Fruit fly (Drosophila melanogaster): Measurements from ENCODE around the gene CG4360.

CG4360 gene

DNA sequence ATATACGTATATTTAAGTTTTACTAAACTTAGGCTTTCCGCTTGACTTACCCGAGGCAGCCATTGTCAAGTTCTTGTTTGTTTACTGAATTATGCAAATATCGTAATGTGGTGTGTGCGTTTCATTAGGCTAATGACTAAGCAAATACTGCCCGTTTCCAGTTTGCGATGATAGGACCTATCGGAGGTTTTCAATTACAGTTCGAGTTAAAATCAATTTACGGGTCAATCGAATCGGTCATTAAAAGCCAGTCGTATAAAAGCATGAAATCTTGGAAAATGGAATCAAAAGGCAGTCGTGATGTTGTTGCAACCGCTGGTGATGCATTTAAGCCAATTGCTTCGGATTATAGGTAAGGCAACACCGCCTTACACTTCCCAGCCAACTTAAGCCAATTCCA lies 10.9 kb upstream of the CG4360 start, which contains the start of gene Ir92a:
TSS of gene Ir92a (plus strand) at position 301 of the 400 bp plus-strand sequence.
- TF ChIP-seq CG3919 (GFP tag; optimal IDR thresholded peaks at IDR 0.05) = no peak
- no peak for TF ChIP-seq Met (GFP tag; optimal IDR thresholded peaks at IDR 0.05)
- no peak for TF ChIP-seq lz (GFP tag; optimal IDR thresholded peaks at IDR 0.05)
- TF ChIP-seq CG34406 (GFP tag; optimal IDR thresholded peaks at IDR 0.05) = no peak
- TF ChIP-seq net (GFP tag; optimal IDR thresholded peaks at IDR 0.05) = no peak
- no peak for TF ChIP-seq cyc (GFP tag; optimal IDR thresholded peaks at IDR 0.05)
- TF ChIP-seq CG1621 (tag; optimal IDR thresholded peaks at IDR 0.05) = no peak
- no peak for TF ChIP-seq Lpt (GFP tag; optimal IDR thresholded peaks at IDR 0.05)
- TF ChIP-seq Hr4 (GFP tag; optimal IDR thresholded peaks at IDR 0.05) = no peak
- TF ChIP-seq achi (GFP tag; optimal IDR thresholded peaks at IDR 0.05) = no peak
- TF ChIP-seq CG6276 (GFP tag; optimal IDR thresholded peaks at IDR 0.05) = no peak
- TF ChIP-seq salr (GFP tag; optimal IDR thresholded peaks at IDR 0.05) = no peak
- no peak for TF ChIP-seq CG10631 (GFP tag; optimal IDR thresholded peaks at IDR 0.05)

DNA sequence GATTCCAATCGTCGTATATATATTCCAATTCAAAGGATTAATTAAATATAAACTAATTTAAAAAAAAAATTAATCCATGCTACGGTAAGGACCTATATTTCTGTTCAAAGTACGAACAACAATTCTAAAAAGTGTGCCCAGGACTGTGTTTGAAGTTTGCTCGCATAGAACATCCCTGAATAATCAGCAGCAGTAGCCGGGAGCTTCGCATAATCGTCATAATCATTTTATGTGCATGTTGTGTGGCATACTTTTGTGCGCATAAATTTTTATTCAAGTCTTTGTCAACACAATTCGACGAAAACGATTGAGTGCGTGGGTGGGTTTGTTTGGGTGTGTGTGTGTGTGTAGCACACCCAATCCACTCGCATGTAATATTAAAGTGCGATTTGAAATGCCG lies 4.9 kb upstream of the CG4360 start:
- TF ChIP-seq svp (GFP tag) = no peak
- no peak for TF ChIP-seq net (GFP tag; optimal IDR thresholded peaks at IDR 0.05)
- no peak for TF ChIP-seq Lpt (GFP tag; optimal IDR thresholded peaks at IDR 0.05)

DNA sequence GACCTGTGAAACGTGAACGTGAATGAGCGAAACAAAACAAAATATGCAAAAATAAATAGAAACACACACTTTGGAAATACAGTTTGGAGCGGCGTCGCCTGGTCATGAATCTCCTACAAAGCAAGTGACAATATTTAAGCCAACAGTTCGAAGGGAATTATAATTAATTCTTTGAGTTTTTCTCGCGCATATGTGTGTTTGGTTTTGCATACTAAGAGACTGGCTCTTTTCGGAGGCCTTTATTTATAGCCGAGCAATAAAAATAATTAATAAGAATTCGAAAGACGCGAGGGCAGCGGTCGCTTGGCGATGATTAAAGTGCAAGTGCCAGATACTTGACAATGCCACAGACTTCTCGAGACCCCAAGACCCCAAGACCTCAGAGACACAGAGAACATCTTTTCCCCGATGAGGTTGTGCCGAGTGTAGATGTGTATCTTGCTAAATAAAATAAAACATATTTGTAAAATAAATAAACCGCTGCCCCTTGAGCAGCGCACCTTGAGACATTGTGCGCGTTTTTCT lies 9.6 kb downstream of the CG4360 start:
- TF ChIP-seq net (GFP tag; optimal IDR thresholded peaks at IDR 0.05) (no peak), svp (GFP tag) (peak; percentile 67)

DNA sequence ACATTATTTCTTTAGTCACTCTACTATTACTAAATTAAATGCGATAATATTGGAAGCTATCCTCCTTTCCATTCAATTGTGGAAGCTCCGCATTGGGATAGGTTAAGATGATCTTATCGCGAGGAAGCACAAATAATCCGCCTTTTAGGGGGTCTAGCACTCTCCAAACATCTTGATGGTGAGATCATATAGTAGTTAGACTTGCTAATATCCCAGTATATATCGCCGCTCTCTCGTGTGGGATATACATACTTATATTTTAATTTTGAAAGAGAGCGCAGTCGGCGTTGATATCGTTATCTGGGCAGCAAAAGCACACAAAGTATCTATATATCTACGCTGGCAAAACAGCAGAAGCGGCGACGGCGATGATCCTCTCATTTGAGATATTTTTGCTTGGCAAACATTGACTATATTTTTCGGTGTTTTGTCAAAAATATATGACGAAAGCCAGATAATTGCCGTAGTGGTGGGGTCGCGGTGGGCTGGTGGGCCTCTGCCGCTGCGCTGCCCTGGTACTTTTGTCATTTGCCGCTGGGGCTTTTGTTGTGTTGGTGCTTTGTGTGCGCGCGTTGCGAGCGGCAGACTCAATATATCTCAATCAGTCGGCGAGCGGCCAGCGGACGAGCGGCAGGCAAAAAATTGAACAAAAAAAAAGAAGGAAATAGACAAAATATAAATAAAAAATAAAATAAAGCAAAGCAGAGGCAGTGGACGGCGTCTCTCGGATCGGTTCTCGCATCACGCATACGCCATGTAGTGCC lies 10.2 kb downstream of the CG4360 start:
- TF ChIP-seq fkh (GFP tag; optimal IDR thresholded peaks at IDR 0.05) (peak; percentile 75), CG16779 (tag; optimal IDR thresholded peaks at IDR 0.05) (peak; percentile 26), eg (GFP tag; IDR thresholded peaks at IDR 0.05) (peak; percentile 90), Hr4 (GFP tag; optimal IDR thresholded peaks at IDR 0.05) (no peak), spab (GFP tag; optimal IDR thresholded peaks at IDR 0.05) (no peak), CG15336 (GFP tag; IDR thresholded peaks at IDR 0.05) (peak; percentile 75), Eip78C (GFP tag) (no peak), Sox14 (GFP tag; optimal IDR thresholded peaks at IDR 0.05) (peak; percentile 16), CG6163 (GFP tag; IDR thresholded peaks at IDR 0.05) (peak; percentile 72; the same call in 2 of the 3 replicates), cyc (GFP tag; optimal IDR thresholded peaks at IDR 0.05) (no peak), svp (GFP tag) (peak; percentile 54), vri (GFP tag; optimal IDR thresholded peaks at IDR 0.05) (peak; percentile 43), CG10631 (GFP tag; optimal IDR thresholded peaks at IDR 0.05) (no peak), Hr39 (GFP tag; optimal IDR thresholded peaks at IDR 0.05) (no peak), CG11294 (GFP tag; IDR thresholded peaks at IDR 0.05) (no peak), CG8119 (GFP tag; IDR thresholded peaks at IDR 0.05) (peak; percentile 74), Lpt (GFP tag; optimal IDR thresholded peaks at IDR 0.05) (no peak), net (GFP tag; optimal IDR thresholded peaks at IDR 0.05) (no peak), CG6276 (GFP tag; optimal IDR thresholded peaks at IDR 0.05) (peak; percentile 67), OdsH (GFP tag; optimal IDR thresholded peaks at IDR 0.05) (no peak)

DNA sequence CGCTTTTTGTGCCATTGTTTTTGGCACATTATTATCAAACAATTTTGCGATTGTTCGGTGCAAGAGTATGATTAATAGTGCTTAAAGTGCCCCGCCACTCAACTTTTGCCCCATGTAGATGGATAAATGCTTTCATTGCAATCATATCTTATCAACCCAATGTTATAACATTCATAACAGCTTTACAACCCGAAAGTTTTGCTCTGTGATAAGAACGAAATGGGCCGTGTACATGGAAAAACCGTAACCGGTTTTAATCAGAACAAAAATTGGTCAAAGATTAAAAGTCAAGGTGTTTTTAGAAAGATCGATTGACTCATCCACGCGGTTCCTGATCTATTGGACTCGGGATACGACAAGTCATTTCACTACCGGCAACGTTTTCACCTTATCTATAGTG lies 11.2 kb downstream of the CG4360 start:
- no peak for TF ChIP-seq CG16779 (tag; optimal IDR thresholded peaks at IDR 0.05)
- TF ChIP-seq topi (GFP tag; optimal IDR thresholded peaks at IDR 0.05) = no peak
- no peak for TF ChIP-seq CG6854 (GFP tag; optimal IDR thresholded peaks at IDR 0.05)
- no peak for TF ChIP-seq eg (GFP tag; IDR thresholded peaks at IDR 0.05)
- TF ChIP-seq vri (GFP tag; optimal IDR thresholded peaks at IDR 0.05) = peak; percentile 89
- no peak for TF ChIP-seq CG10631 (GFP tag; optimal IDR thresholded peaks at IDR 0.05)

DNA sequence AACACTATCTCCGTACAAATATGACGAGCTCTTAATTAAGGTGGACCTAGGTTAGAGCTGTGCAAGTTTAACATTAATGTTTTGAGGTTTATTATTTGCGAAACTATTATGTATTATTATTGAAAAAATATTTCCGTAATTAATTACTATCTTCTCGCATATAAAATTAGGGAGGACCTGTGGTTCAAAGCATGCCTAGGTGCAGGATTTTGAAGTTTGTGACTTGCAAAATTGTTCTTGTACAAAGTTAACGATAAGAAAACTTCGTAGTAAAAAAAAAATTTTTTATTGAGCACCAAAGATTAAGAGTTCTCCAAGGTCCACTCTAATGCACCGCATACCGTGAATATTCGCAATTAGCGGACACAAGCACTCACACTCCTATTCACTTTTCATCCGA lies 15.0 kb downstream of the CG4360 start:
- TF ChIP-seq ss (GFP tag; optimal IDR thresholded peaks at IDR 0.05) (peak in 1 of 2 experiments; percentile 5), Met (GFP tag; optimal IDR thresholded peaks at IDR 0.05) (peak; percentile 75), OdsH (GFP tag; optimal IDR thresholded peaks at IDR 0.05) (peak; percentile 77), CG1621 (tag; optimal IDR thresholded peaks at IDR 0.05) (no peak), CG11762 (GFP tag; optimal IDR thresholded peaks at IDR 0.05; ENCODE audit: insufficient read depth) (peak; percentile 82), CG4318 (GFP tag; optimal IDR thresholded peaks at IDR 0.05) (peak; percentile 66), Hr39 (GFP tag; optimal IDR thresholded peaks at IDR 0.05) (peak; percentile 41), CG6163 (GFP tag; IDR thresholded peaks at IDR 0.05) (peak; percentile 87), CG9139 (GFP tag; optimal IDR thresholded peaks at IDR 0.05) (no peak), svp (GFP tag) (peak; percentile 72), pdm3 (GFP tag; optimal IDR thresholded peaks at IDR 0.05) (peak; percentile 75), CG8632 (GFP tag; optimal IDR thresholded peaks at IDR 0.05) (peak; percentile 33), salr (GFP tag; optimal IDR thresholded peaks at IDR 0.05) (peak in 1 of 2 experiments; percentile 76), CG8319 (GFP tag; optimal IDR thresholded peaks at IDR 0.05) (peak; percentile 50), CG16779 (tag; optimal IDR thresholded peaks at IDR 0.05) (peak; percentile 64), CG15336 (GFP tag; IDR thresholded peaks at IDR 0.05) (peak; percentile 92), Gug (GFP tag; IDR thresholded peaks at IDR 0.05) (peak; percentile 77), fd85E (GFP tag; optimal IDR thresholded peaks at IDR 0.05) (no peak), Eip93F (GFP tag; optimal IDR thresholded peaks at IDR 0.05) (no peak)
